Fruit fly (Drosophila melanogaster) Kc167 (cell line): ENCODE data around the gene NPF.

Experiments
- Myc ChIP-seq: fragments of >200 bp; optimal IDR thresholded peaks from 2 replicates; lab custom pipeline; 2017; ENCODE audit warnings: missing external identifiers
- Sin3A ChIP-seq: fragments of >200 bp; optimal IDR thresholded peaks from 2 replicates; lab custom pipeline; 2018; ENCODE audit warnings: missing external identifiers
- h ChIP-seq: fragments of >200 bp; optimal IDR thresholded peaks from 3 replicates; lab custom pipeline; 2018; ENCODE audit warnings: missing external identifiers
- psq ChIP-seq: fragments of >200 bp; optimal IDR thresholded peaks from 2 replicates; lab custom pipeline; 2017; ENCODE audit warnings: missing external identifiers
- ttk ChIP-seq: sonication (Bioruptor generic); optimal IDR thresholded peaks from 2 replicates; lab custom pipeline; 2017; ENCODE audit warnings: missing external identifiers

DNA sequence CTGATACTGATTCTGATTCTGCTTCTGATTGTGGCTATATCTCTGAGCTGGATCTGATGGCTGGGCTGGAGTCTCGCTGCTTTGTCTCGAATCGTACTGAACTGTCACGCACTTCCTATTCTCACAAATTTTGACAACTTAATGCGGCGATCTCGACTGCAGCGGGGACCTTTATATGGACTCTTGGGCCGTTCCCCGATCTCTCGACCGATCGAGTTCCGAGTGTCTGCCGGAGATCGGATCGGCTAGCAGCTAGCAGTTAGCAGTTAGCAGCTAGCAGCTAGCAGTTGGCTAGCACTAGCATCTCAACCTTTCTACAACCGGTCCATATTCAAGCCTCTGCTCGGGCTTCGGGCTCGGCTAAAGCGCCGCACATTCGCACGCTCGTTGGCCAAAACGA is 4.3 kb upstream of the NPF start, which contains the start of gene CG10345:
- TF ChIP-seq ttk (lab: Kevin White, UChicago) (no peak), Sin3A (lab: Kevin White, UChicago) (no peak), Myc (lab: Kevin White, UChicago) (no peak), psq (lab: Kevin White, UChicago) (no peak), h (lab: Kevin White, UChicago) (no peak)
